Worm (Caenorhabditis elegans): ENCODE results near the gene K12H6.9.

DNA sequence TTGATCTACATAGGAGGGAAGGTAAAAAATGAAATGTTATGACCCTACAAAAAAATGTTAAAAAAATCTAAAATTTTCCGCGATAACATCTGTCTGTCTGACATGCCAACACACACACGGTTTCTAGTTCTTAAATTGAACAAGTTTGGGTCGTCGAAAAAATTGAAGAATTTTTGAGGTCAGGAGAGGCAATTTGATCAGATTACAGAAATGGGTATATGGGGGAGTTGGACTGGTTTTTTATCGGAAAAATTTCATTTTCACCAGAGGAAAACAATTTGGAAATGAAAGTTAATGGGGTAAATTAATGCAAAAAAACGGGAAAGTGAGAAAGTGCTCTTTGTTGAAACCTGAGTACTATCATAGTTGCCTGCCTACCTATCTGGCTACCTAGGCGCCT is 29.6 kb downstream of the K12H6.9 start:
- TF ChIP-seq ztf-11 (tag; optimal IDR thresholded peaks at IDR 0.05): no peak
- TF ChIP-seq elt-3 (tag; optimal IDR thresholded peaks at IDR 0.05): no peak
- no peak for TF ChIP-seq nhr-28 (tag; optimal IDR thresholded peaks at IDR 0.05)
- no peak for TF ChIP-seq cnd-1 (tag; optimal IDR thresholded peaks at IDR 0.05)
- TF ChIP-seq pha-4 (tag; optimal IDR thresholded peaks at IDR 0.05): no peak
- TF ChIP-seq lin-13 (tag; optimal IDR thresholded peaks at IDR 0.05): no peak
- TF ChIP-seq nhr-12 (tag; optimal IDR thresholded peaks at IDR 0.05): no peak
- no peak for TF ChIP-seq unc-62 (GFP tag; optimal IDR thresholded peaks at IDR 0.05)
- no peak for TF ChIP-seq elt-1 (tag; optimal IDR thresholded peaks at IDR 0.05; ENCODE audit: borderline replicate concordance, insufficient read depth)
- TF ChIP-seq bed-3 (GFP tag; optimal IDR thresholded peaks at IDR 0.05): no peak
- TF ChIP-seq ham-2 (GFP tag; optimal IDR thresholded peaks at IDR 0.05): no peak
- no peak for TF ChIP-seq nhr-76 (tag; optimal IDR thresholded peaks at IDR 0.05)
- no peak for TF ChIP-seq mep-1 (tag; optimal IDR thresholded peaks at IDR 0.05)

Data from whole organism, mixed stage, embryonic.